Worm (Caenorhabditis elegans) whole organism, early embryonic: ENCODE measurements around the gene R05D8.11.

ENCODE experiments used
- B0310.2 ChIP-seq: sonication (generic microtip); optimal IDR thresholded peaks from 2 replicates; lab custom pipeline; 2016; ENCODE audit warnings: mild to moderate bottlenecking, missing genetic modification characterization, missing compliant biosample characterization
- F13C5.2 ChIP-seq: sonication (generic microtip); optimal IDR thresholded peaks from 2 replicates; lab custom pipeline; 2017; ENCODE audit warnings: mild to moderate bottlenecking, missing genetic modification characterization, inconsistent platforms, missing compliant biosample characterization
- aly-1 ChIP-seq: sonication (generic microtip); optimal IDR thresholded peaks from 2 replicates; lab custom pipeline; 2016; ENCODE audit warnings: missing genetic modification characterization, missing compliant biosample characterization
- ama-1 ChIP-seq: fragments of 150-350 bp; optimal IDR thresholded peaks from 2 replicates; lab custom pipeline; 2014
- ceh-13 ChIP-seq: fragments of 200-800 bp; sonication (Bioruptor generic); optimal IDR thresholded peaks from 2 replicates; lab custom pipeline; 2018; ENCODE audit warnings: mild to moderate bottlenecking, missing genetic modification characterization, missing compliant biosample characterization
- ceh-36 ChIP-seq: sonication (generic microtip); optimal IDR thresholded peaks from 2 replicates; lab custom pipeline; 2016; ENCODE audit warnings: missing genetic modification characterization, inconsistent platforms, missing compliant biosample characterization
- ets-7 ChIP-seq: sonication (generic microtip); optimal IDR thresholded peaks from 2 replicates; lab custom pipeline; 2016; ENCODE audit warnings: missing genotype, missing genetic modification characterization, missing compliant biosample characterization
- flt-1 ChIP-seq: fragments of 200-800 bp; sonication (Bioruptor generic); IDR thresholded peaks from 2 replicates; pipeline ENCODE4 v1.3.6; 2022; ENCODE audit warnings: missing genetic modification characterization, missing compliant biosample characterization
- hmbx-1 ChIP-seq: sonication (generic microtip); optimal IDR thresholded peaks from 2 replicates; lab custom pipeline; 2016; ENCODE audit warnings: mild to moderate bottlenecking, missing genetic modification characterization, missing compliant biosample characterization
- hmg-4 ChIP-seq: fragments of 200-800 bp; sonication (Bioruptor generic); optimal IDR thresholded peaks from 2 replicates; lab custom pipeline; 2018; ENCODE audit warnings: mild to moderate bottlenecking, missing genetic modification characterization, missing compliant biosample characterization
- hnd-1 ChIP-seq: sonication (generic microtip); optimal IDR thresholded peaks from 2 replicates; lab custom pipeline; 2016; ENCODE audit warnings: missing genetic modification characterization, missing compliant biosample characterization
- pes-1 ChIP-seq: fragments of 200-800 bp; sonication (Bioruptor generic); IDR thresholded peaks from 2 replicates; pipeline ENCODE4 v1.3.6; 2022; ENCODE audit warnings: missing genetic modification reagents, missing genetic modification characterization, missing compliant biosample characterization
- scrt-1 ChIP-seq: fragments of 200-800 bp; sonication (Bioruptor generic); IDR thresholded peaks from 2 replicates; pipeline ENCODE4 v1.3.6; 2022; ENCODE audit warnings: missing genetic modification characterization, missing compliant biosample characterization
- sea-1 ChIP-seq: fragments of 200-800 bp; sonication (Bioruptor generic); conservative IDR thresholded peaks from 2 replicates; pipeline ENCODE4 v1.3.6; 2022; ENCODE audit warnings: missing genetic modification characterization, missing compliant biosample characterization
- tbx-11 ChIP-seq: fragments of 200-800 bp; sonication (Bioruptor generic); IDR thresholded peaks from 2 replicates; pipeline ENCODE4 v1.3.6; 2022; ENCODE audit warnings: missing genetic modification characterization, missing compliant biosample characterization
- tbx-37 ChIP-seq: fragments of 200-800 bp; sonication (Bioruptor generic); conservative IDR thresholded peaks from 2 replicates; pipeline ENCODE4 v1.3.6; 2022; ENCODE audit warnings: missing genetic modification reagents, missing genetic modification characterization, missing compliant biosample characterization
- tra-4 ChIP-seq: sonication (generic microtip); optimal IDR thresholded peaks from 2 replicates; lab custom pipeline; 2017; ENCODE audit warnings: missing genetic modification characterization, missing compliant biosample characterization

The R05D8.11 gene

ce11 chrV:2810164-2810563 is 29.5 kb upstream of the R05D8.11 start, which contains the start of gene F54E2.1:
F54E2.1 (plus strand) TSS chrV:2810398.
- TF ChIP-seq hnd-1 (tag; lab: Kevin White, UChicago) (no peak), hmbx-1 (tag; lab: Kevin White, UChicago) (no peak), ama-1 (lab: Kevin White, UChicago) (no peak), tbx-37 (GFP tag; lab: Robert Waterston, UW) (no peak), F13C5.2 (tag; lab: Kevin White, UChicago) (no peak), ceh-13 (GFP tag; lab: Kevin White, UChicago) (no peak), ets-7 (tag; lab: Kevin White, UChicago) (no peak), B0310.2 (tag; lab: Kevin White, UChicago) (no peak), scrt-1 (no peak)

- no peak for TF ChIP-seq flt-1 (GFP tag; lab: Robert Waterston, UW)
- TF ChIP-seq ets-7 (tag; lab: Kevin White, UChicago), result no peak
- TF ChIP-seq tra-4 (tag; lab: Kevin White, UChicago), result no peak
- no peak for TF ChIP-seq hmg-4
- no peak for TF ChIP-seq tbx-37 (GFP tag; lab: Robert Waterston, UW)
- TF ChIP-seq F13C5.2 (tag; lab: Kevin White, UChicago), result no peak
- TF ChIP-seq hnd-1 (tag; lab: Kevin White, UChicago), result no peak
- no peak for TF ChIP-seq B0310.2 (tag; lab: Kevin White, UChicago)
- TF ChIP-seq ama-1 (lab: Kevin White, UChicago), result no peak
- TF ChIP-seq scrt-1, result no peak
- no peak for TF ChIP-seq aly-1
- TF ChIP-seq ceh-13 (GFP tag; lab: Kevin White, UChicago), result no peak
- no peak; the same call in 1 of the 2 replicates for TF ChIP-seq tbx-11 (GFP tag; lab: Robert Waterston, UW)
- TF ChIP-seq sea-1 (GFP tag; lab: Robert Waterston, UW), result no peak
- no peak for TF ChIP-seq pes-1
- no peak for TF ChIP-seq ceh-36 (tag; lab: Kevin White, UChicago)
Observed at ce11 chrV:2809443-2809842, 28.8 kb upstream of the R05D8.11 start.

ce11 chrV:2807760-2808159 is 27.1 kb upstream of the R05D8.11 start, which contains the start of gene ketn-1:
ketn-1 (minus strand) TSS chrV:2807860.
- TF ChIP-seq tra-4 (tag; lab: Kevin White, UChicago) (no peak), B0310.2 (tag; lab: Kevin White, UChicago) (no peak), F13C5.2 (tag; lab: Kevin White, UChicago) (no peak), ets-7 (tag; lab: Kevin White, UChicago) (no peak), ama-1 (lab: Kevin White, UChicago) (no peak)

ce11 chrV:2803258-2803657 is 22.6 kb upstream of the R05D8.11 start:
- TF ChIP-seq pes-1, result no peak
- no peak for TF ChIP-seq hmbx-1 (tag; lab: Kevin White, UChicago)
- no peak for TF ChIP-seq sea-1 (GFP tag; lab: Robert Waterston, UW)
- no peak for TF ChIP-seq tbx-37 (GFP tag; lab: Robert Waterston, UW)
- no peak for TF ChIP-seq aly-1
- TF ChIP-seq tbx-11 (GFP tag; lab: Robert Waterston, UW), result no peak

- no peak for TF ChIP-seq hnd-1 (tag; lab: Kevin White, UChicago)
- no peak for TF ChIP-seq B0310.2 (tag; lab: Kevin White, UChicago)
- TF ChIP-seq hmg-4, result no peak
- TF ChIP-seq sea-1 (GFP tag; lab: Robert Waterston, UW), result no peak
- TF ChIP-seq ceh-36 (tag; lab: Kevin White, UChicago), result no peak
- TF ChIP-seq F13C5.2 (tag; lab: Kevin White, UChicago), result no peak
- TF ChIP-seq ceh-13 (GFP tag; lab: Kevin White, UChicago), result no peak
- no peak for TF ChIP-seq hmbx-1 (tag; lab: Kevin White, UChicago)
- TF ChIP-seq pes-1, result no peak
- no peak for TF ChIP-seq ets-7 (tag; lab: Kevin White, UChicago)
- no peak for TF ChIP-seq flt-1 (GFP tag; lab: Robert Waterston, UW)
- no peak for TF ChIP-seq aly-1
- TF ChIP-seq ama-1 (lab: Kevin White, UChicago), result no peak
- TF ChIP-seq tbx-11 (GFP tag; lab: Robert Waterston, UW), result no peak
Observed at ce11 chrV:2801955-2802354, 21.3 kb upstream of the R05D8.11 start.

ce11 chrV:2800676-2801075 is 20.0 kb upstream of the R05D8.11 start:
- TF ChIP-seq ama-1 (lab: Kevin White, UChicago) (no peak), ets-7 (tag; lab: Kevin White, UChicago) (no peak), F13C5.2 (tag; lab: Kevin White, UChicago) (no peak), ceh-13 (GFP tag; lab: Kevin White, UChicago) (no peak), tra-4 (tag; lab: Kevin White, UChicago) (no peak), ceh-36 (tag; lab: Kevin White, UChicago) (no peak), tbx-37 (GFP tag; lab: Robert Waterston, UW) (no peak), B0310.2 (tag; lab: Kevin White, UChicago) (no peak), sea-1 (GFP tag; lab: Robert Waterston, UW) (no peak), pes-1 (no peak), flt-1 (GFP tag; lab: Robert Waterston, UW) (no peak), tbx-11 (GFP tag; lab: Robert Waterston, UW) (no peak), aly-1 (no peak), scrt-1 (no peak), hnd-1 (tag; lab: Kevin White, UChicago) (no peak)

ce11 chrV:2799172-2799869 is 18.6 kb upstream of the R05D8.11 start:
- TF ChIP-seq F13C5.2 (tag; lab: Kevin White, UChicago), result no peak
- TF ChIP-seq B0310.2 (tag; lab: Kevin White, UChicago), result no peak
- no peak for TF ChIP-seq aly-1
- TF ChIP-seq flt-1 (GFP tag; lab: Robert Waterston, UW), result no peak
- TF ChIP-seq sea-1 (GFP tag; lab: Robert Waterston, UW), result no peak
- TF ChIP-seq tbx-11 (GFP tag; lab: Robert Waterston, UW), result no peak
- TF ChIP-seq tra-4 (tag; lab: Kevin White, UChicago), result no peak
- TF ChIP-seq hnd-1 (tag; lab: Kevin White, UChicago), result no peak
